Fruit fly (Drosophila melanogaster) whole organism, embryonic: ENCODE data around the gene CG14598.

Experiments
- B-H2 ChIP-seq: fragments of 200-800 bp; sonication (Bioruptor generic); optimal IDR thresholded peaks from 2 replicates; lab custom pipeline; 2018; ENCODE audit warnings: missing biosample characterization, mild to moderate bottlenecking, missing genetic modification characterization
- Bdp1 ChIP-seq: fragments of 200-800 bp; sonication (Bioruptor generic); optimal IDR thresholded peaks from 3 replicates; lab custom pipeline; 2016; ENCODE audit warnings: missing biosample characterization, missing genetic modification characterization
- Bgb ChIP-seq: fragments of 200-800 bp; sonication (Bioruptor generic); IDR thresholded peaks from 2 replicates; pipeline ENCODE4 v1.3.6; 2022; ENCODE audit warnings: missing biosample characterization, missing genetic modification characterization; ENCODE audit not compliant: partially characterized antibody
- CG10462 ChIP-seq: fragments of 200-800 bp; sonication (Bioruptor generic); optimal IDR thresholded peaks from 2 replicates; lab custom pipeline; 2016; ENCODE audit warnings: missing biosample characterization, missing genetic modification characterization
- CG14860 ChIP-seq: fragments of 200-800 bp; sonication (Bioruptor generic); IDR thresholded peaks from 3 replicates; pipeline ENCODE4 v1.3.6; 2022; ENCODE audit warnings: missing biosample characterization, missing genetic modification characterization; ENCODE audit not compliant: partially characterized antibody
- CG16813 ChIP-seq: fragments of 200-800 bp; sonication (Bioruptor generic); IDR thresholded peaks from 3 replicates; pipeline ENCODE4 v1.3.6; 2022; ENCODE audit warnings: missing biosample characterization, missing genetic modification characterization; ENCODE audit not compliant: partially characterized antibody
- CG17829 ChIP-seq: fragments of 200-800 bp; optimal IDR thresholded peaks from 2 replicates; lab custom pipeline; 2019; ENCODE audit warnings: missing biosample characterization, mild to moderate bottlenecking, missing genetic modification characterization, moderate library complexity
- CG2129 ChIP-seq: fragments of 200-800 bp; sonication (Bioruptor generic); IDR thresholded peaks from 2 replicates; pipeline ENCODE4 v1.3.6; 2022; ENCODE audit warnings: missing biosample characterization, missing genetic modification characterization; ENCODE audit not compliant: partially characterized antibody
- CG2199 ChIP-seq: fragments of 200-800 bp; sonication (Bioruptor generic); IDR thresholded peaks from 3 replicates; pipeline ENCODE4 v1.3.6; 2022; ENCODE audit warnings: missing biosample characterization, missing genetic modification characterization
- CG31388 ChIP-seq: fragments of 200-800 bp; sonication (Bioruptor generic); optimal IDR thresholded peaks from 2 replicates; lab custom pipeline; 2016; ENCODE audit warnings: missing biosample characterization, missing genetic modification characterization
- CG3281 ChIP-seq: fragments of 200-800 bp; sonication (Bioruptor generic); optimal IDR thresholded peaks from 3 replicates; lab custom pipeline; 2017; ENCODE audit warnings: missing biosample characterization, mild to moderate bottlenecking, missing genetic modification characterization
- CG33213 ChIP-seq: fragments of 200-800 bp; sonication (Bioruptor generic); optimal IDR thresholded peaks from 3 replicates; lab custom pipeline; 2016; ENCODE audit warnings: missing biosample characterization, missing genetic modification characterization
- CG34224 ChIP-seq: fragments of 200-800 bp; sonication (Bioruptor generic); IDR thresholded peaks from 3 replicates; pipeline ENCODE4 v1.3.6; 2022; ENCODE audit warnings: missing biosample characterization, missing genetic modification characterization; ENCODE audit not compliant: partially characterized antibody
- CG42726 ChIP-seq: fragments of 200-800 bp; sonication (Bioruptor generic); IDR thresholded peaks from 2 replicates; pipeline ENCODE4 v1.3.6; 2022; ENCODE audit warnings: missing biosample characterization, missing genetic modification characterization; ENCODE audit not compliant: partially characterized antibody
- CG6791 ChIP-seq: fragments of 200-800 bp; sonication (Bioruptor generic); IDR thresholded peaks from 3 replicates; pipeline ENCODE4 v1.3.6; 2022; ENCODE audit warnings: missing biosample characterization, missing genetic modification characterization; ENCODE audit not compliant: partially characterized antibody
- CG7963 ChIP-seq: fragments of 200-800 bp; sonication (Bioruptor generic); IDR thresholded peaks from 3 replicates; pipeline ENCODE4 v1.3.6; 2022; ENCODE audit warnings: missing biosample characterization, missing genetic modification characterization; ENCODE audit not compliant: partially characterized antibody
- CG8388 ChIP-seq: fragments of 200-800 bp; sonication (Bioruptor generic); optimal IDR thresholded peaks from 2 replicates; lab custom pipeline; 2019; ENCODE audit warnings: missing biosample characterization, mild to moderate bottlenecking, missing genetic modification characterization, moderate library complexity
- Elba2 ChIP-seq: fragments of 200-800 bp; sonication (Bioruptor generic); optimal IDR thresholded peaks from 3 replicates; lab custom pipeline; 2016; ENCODE audit warnings: missing biosample characterization, missing genetic modification characterization
- Gug ChIP-seq: fragments of 200-800 bp; sonication (Bioruptor generic); IDR thresholded peaks from 4 replicates; pipeline ENCODE4 v1.3.6; 2022; ENCODE audit warnings: missing biosample characterization, missing genetic modification characterization
- Mrtf ChIP-seq: fragments of 200-800 bp; sonication (Bioruptor generic); IDR thresholded peaks from 3 replicates; pipeline ENCODE4 v1.3.6; 2022; ENCODE audit warnings: missing biosample characterization, missing genetic modification characterization
- Oli ChIP-seq: fragments of 200-800 bp; sonication (Bioruptor generic); optimal IDR thresholded peaks from 2 replicates; lab custom pipeline; 2018; ENCODE audit warnings: missing biosample characterization, mild to moderate bottlenecking, missing genetic modification characterization, moderate library complexity
- Opbp ChIP-seq: fragments of 200-800 bp; sonication (Bioruptor generic); IDR thresholded peaks from 3 replicates; pipeline ENCODE4 v1.3.6; 2022; ENCODE audit warnings: missing biosample characterization, missing genetic modification characterization; ENCODE audit not compliant: partially characterized antibody
- Poxn ChIP-seq: fragments of 200-800 bp; sonication (Bioruptor generic); IDR thresholded peaks from 2 replicates; pipeline ENCODE4 v1.3.6; 2022; ENCODE audit warnings: missing biosample characterization, missing genetic modification characterization
- Spps ChIP-seq: fragments of 200-800 bp; sonication (Bioruptor generic); optimal IDR thresholded peaks from 2 replicates; lab custom pipeline; 2018; ENCODE audit warnings: missing biosample characterization, mild to moderate bottlenecking, missing genetic modification characterization
- al ChIP-seq: fragments of 200-800 bp; sonication (Bioruptor generic); IDR thresholded peaks from 2 replicates; pipeline ENCODE4 v1.3.6; 2022; ENCODE audit warnings: missing biosample characterization, missing genetic modification characterization
- amos ChIP-seq: fragments of 200-800 bp; sonication (Bioruptor generic); IDR thresholded peaks from 2 replicates; pipeline ENCODE4 v1.3.6; 2022; ENCODE audit warnings: missing biosample characterization, missing genetic modification characterization; ENCODE audit not compliant: partially characterized antibody
- ato ChIP-seq: fragments of 200-800 bp; sonication (Bioruptor generic); IDR thresholded peaks from 2 replicates; pipeline ENCODE4 v1.3.6; 2022; ENCODE audit warnings: missing biosample characterization, missing genetic modification characterization; ENCODE audit not compliant: partially characterized antibody
- cad ChIP-seq: fragments of >200 bp; optimal IDR thresholded peaks from 2 replicates; lab custom pipeline; 2017; ENCODE audit warnings: missing biosample characterization, missing genetic modification characterization
- crc ChIP-seq: fragments of 200-800 bp; sonication (Bioruptor generic); optimal IDR thresholded peaks from 2 replicates; lab custom pipeline; 2016; ENCODE audit warnings: missing biosample characterization, missing genetic modification characterization
- hb ChIP-seq: fragments of 200-800 bp; sonication (Bioruptor generic); IDR thresholded peaks from 3 replicates; pipeline ENCODE4 v1.3.6; 2022; ENCODE audit warnings: missing biosample characterization, missing genetic modification characterization; ENCODE audit not compliant: partially characterized antibody
- jing ChIP-seq: fragments of 200-800 bp; sonication (Bioruptor generic); optimal IDR thresholded peaks from 2 replicates; lab custom pipeline; 2018; ENCODE audit warnings: missing biosample characterization, mild to moderate bottlenecking, missing genetic modification characterization
- mld ChIP-seq: fragments of 200-800 bp; sonication (Bioruptor generic); IDR thresholded peaks from 3 replicates; pipeline ENCODE4 v1.3.6; 2022; ENCODE audit warnings: missing biosample characterization, missing genetic modification characterization; ENCODE audit not compliant: partially characterized antibody
- p53 ChIP-seq: fragments of 200-800 bp; sonication (Bioruptor generic); optimal IDR thresholded peaks from 2 replicates; lab custom pipeline; 2016; ENCODE audit warnings: missing biosample characterization, missing genetic modification characterization
- psq ChIP-seq: fragments of 200-800 bp; sonication (Bioruptor generic); optimal IDR thresholded peaks from 2 replicates; lab custom pipeline; 2017; ENCODE audit warnings: missing biosample characterization, missing genetic modification characterization
- sens ChIP-seq: fragments of 200-800 bp; sonication (Bioruptor generic); peaks from one replicate; lab custom pipeline; 2016; ENCODE audit warnings: missing biosample characterization, missing genetic modification characterization
- sqz ChIP-seq: fragments of 200-800 bp; sonication (Bioruptor generic); optimal IDR thresholded peaks from 3 replicates; lab custom pipeline; 2018; ENCODE audit warnings: missing biosample characterization, mild to moderate bottlenecking, missing genetic modification characterization
- trem ChIP-seq: fragments of 200-800 bp; optimal IDR thresholded peaks from 3 replicates; lab custom pipeline; 2019; ENCODE audit warnings: missing biosample characterization, mild to moderate bottlenecking, missing genetic modification characterization, moderate library complexity
- vnd ChIP-seq: fragments of 200-800 bp; sonication (Bioruptor generic); IDR thresholded peaks from 3 replicates; pipeline ENCODE4 v1.3.6; 2022; ENCODE audit warnings: missing biosample characterization, missing genetic modification characterization; ENCODE audit not compliant: partially characterized antibody

The CG14598 gene

DNA sequence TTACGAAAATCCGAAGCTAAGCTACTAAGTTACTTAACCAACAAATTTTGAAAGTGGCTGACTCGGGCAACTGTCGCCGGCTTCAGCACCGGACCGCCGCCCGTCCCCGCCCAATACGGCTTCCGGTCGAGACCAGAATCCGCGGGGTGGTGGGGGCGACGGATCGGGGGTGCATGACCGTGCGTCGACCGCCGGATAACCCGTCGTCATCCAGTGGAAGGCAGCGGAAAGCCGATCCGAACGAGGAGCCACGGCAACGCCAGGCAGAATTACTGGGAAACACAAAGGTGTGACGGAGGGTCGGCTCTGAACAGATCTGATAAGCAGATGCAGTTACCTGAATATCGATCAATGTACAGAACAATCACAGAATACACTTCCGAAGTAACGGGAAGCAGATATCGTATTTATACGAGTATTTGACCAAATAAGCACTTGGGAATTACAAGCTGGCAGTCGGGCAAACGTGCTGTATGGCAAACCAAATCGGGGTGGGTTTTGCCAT is 35.1 kb downstream of the CG14598 start (continued):
- TF ChIP-seq p53 (GFP tag; lab: Kevin White, UChicago) = peak; percentile 1
- TF ChIP-seq CG3281 (GFP tag; lab: Kevin White, UChicago) = peak; percentile 40
- peak; percentile 10 for TF ChIP-seq CG33213 (GFP tag; lab: Kevin White, UChicago)
- TF ChIP-seq Oli (tag; lab: Kevin White, UChicago) = peak; percentile 12
- peak; percentile 17 for TF ChIP-seq Spps (tag; lab: Kevin White, UChicago)
- TF ChIP-seq crc = peak; percentile 1
- peak; percentile 1 for TF ChIP-seq trem (tag; lab: Kevin White, UChicago)
- TF ChIP-seq psq = no peak
- peak; percentile 69 for TF ChIP-seq CG17829 (tag; lab: Kevin White, UChicago)
- TF ChIP-seq CG31388 = no peak
- peak; percentile 44 for TF ChIP-seq CG2129 (GFP tag; lab: Robert Waterston, UW)
- TF ChIP-seq Mrtf (GFP tag; lab: Robert Waterston, UW) = peak; percentile 61; the same call in 2 of the 3 replicates
- peak; percentile 24 for TF ChIP-seq CG8388 (GFP tag; lab: Kevin White, UChicago)
- TF ChIP-seq Poxn = no peak

DNA sequence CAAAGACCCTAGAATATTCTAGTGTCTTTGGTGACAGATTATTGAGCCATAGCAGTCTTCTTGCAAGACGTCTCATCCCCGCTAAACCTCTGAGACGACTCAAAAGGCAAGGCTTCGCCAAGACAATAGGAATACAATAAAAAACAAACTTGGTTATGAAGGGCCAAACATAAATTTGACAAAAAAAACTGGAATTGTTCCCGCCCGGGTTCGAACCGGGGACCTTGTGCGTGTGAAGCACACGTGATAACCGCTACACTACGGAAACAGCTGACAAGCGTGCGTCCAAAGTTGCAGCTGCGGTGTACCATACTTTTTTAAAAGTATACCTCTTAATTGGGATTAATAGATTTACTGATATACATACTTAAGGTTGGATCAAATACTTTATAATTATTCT is 36.1 kb downstream of the CG14598 start:
- TF ChIP-seq CG7963 (GFP tag; lab: Robert Waterston, UW) (0 out of 3 replicates have a peak, but pooled peaks have one; percentile 48), Elba2 (GFP tag; lab: Kevin White, UChicago) (peak; percentile 72), B-H2 (GFP tag; lab: Kevin White, UChicago) (no peak), Gug (no peak), jing (no peak), al (GFP tag; lab: Robert Waterston, UW) (no peak), CG42726 (GFP tag; lab: Robert Waterston, UW) (peak; percentile 82), ato (peak; percentile 66), hb (GFP tag; lab: Robert Waterston, UW) (peak; percentile 9; the same call in 1 of the 3 replicates), vnd (GFP tag; lab: Robert Waterston, UW) (0 out of 3 replicates have a peak, but pooled peaks have one; percentile 26), CG16813 (GFP tag; lab: Robert Waterston, UW) (peak; percentile 72), CG2199 (GFP tag; lab: Robert Waterston, UW) (peak; percentile 74; the same call in 1 of the 3 replicates), cad (GFP tag; lab: Kevin White, UChicago) (peak; percentile 17), CG34224 (GFP tag; lab: Robert Waterston, UW) (peak; percentile 19; the same call in 1 of the 3 replicates), sens (peak; percentile 27), amos (GFP tag; lab: Robert Waterston, UW) (peak; percentile 76; the same call in 1 of the 2 replicates), Opbp (GFP tag; lab: Robert Waterston, UW) (peak; percentile 73; the same call in 2 of the 3 replicates), CG6791 (GFP tag; lab: Robert Waterston, UW) (peak; percentile 41; the same call in 1 of the 3 replicates), Bgb (GFP tag; lab: Robert Waterston, UW) (peak; percentile 55; the same call in 1 of the 2 replicates), CG10462 (GFP tag; lab: Kevin White, UChicago) (no peak), CG14860 (peak; percentile 45; the same call in 1 of the 3 replicates), sqz (GFP tag; lab: Kevin White, UChicago) (peak; percentile 8), Bdp1 (peak; percentile 96), mld (GFP tag; lab: Robert Waterston, UW) (peak; percentile 38; the same call in 1 of the 3 replicates)
